Fruit fly (Drosophila melanogaster) whole organism, pupa: Measurements from ENCODE around the gene CG18234.

Source experiments
- CG8159 ChIP-seq: fragments of 200-800 bp; sonication (Bioruptor generic); optimal IDR thresholded peaks from 3 replicates; lab custom pipeline; 2018; ENCODE audit warnings: missing biosample characterization, mild to moderate bottlenecking, missing genetic modification characterization, moderate library complexity
- EcR ChIP-seq: fragments of 200-800 bp; sonication (Bioruptor generic); optimal IDR thresholded peaks from 3 replicates; lab custom pipeline; 2019; ENCODE audit warnings: missing biosample characterization, missing genetic modification characterization, mild to moderate bottlenecking, moderate library complexity, missing genetic modification reagents
- gl ChIP-seq: fragments of 200-800 bp; sonication (Bioruptor generic); optimal IDR thresholded peaks from 2 replicates; lab custom pipeline; 2018; ENCODE audit warnings: missing biosample characterization, mild to moderate bottlenecking, missing genetic modification characterization

- TF ChIP-seq gl (tag; lab: Kevin White, UChicago): no peak
- TF ChIP-seq CG8159: no peak
- TF ChIP-seq EcR (GFP tag; lab: Kevin White, UChicago): no peak
Measured at dm6 chr3L:18643222-18643621, 40.0 kb downstream of the CG18234 start.
